Worm (Caenorhabditis elegans) whole organism, L3 larva: ENCODE measurements around the gene fbxb-98.

Experiments used
- aly-2 ChIP-seq: fragments of 150-350 bp; optimal IDR thresholded peaks from 2 replicates; lab custom pipeline; 2014; ENCODE audit warnings: missing biosample characterization, missing genetic modification characterization
- ama-1 ChIP-seq: fragments of 150-350 bp; optimal IDR thresholded peaks from 2 replicates; lab custom pipeline; 2018
- ceh-16 ChIP-seq: sonication (generic microtip); optimal IDR thresholded peaks from 2 replicates; lab custom pipeline; 2017; ENCODE audit warnings: missing biosample characterization, missing genetic modification characterization
- elt-2 ChIP-seq: sonication (generic microtip); optimal IDR thresholded peaks from 2 replicates; lab custom pipeline; 2016; ENCODE audit warnings: missing genetic modification reagents, mild to moderate bottlenecking, missing genetic modification characterization, missing compliant biosample characterization
- nhr-12 ChIP-seq: fragments of 150-350 bp; optimal IDR thresholded peaks from 2 replicates; lab custom pipeline; 2014; ENCODE audit warnings: missing biosample characterization, missing genetic modification characterization
- nhr-237 ChIP-seq: fragments of 150-350 bp; optimal IDR thresholded peaks from 2 replicates; lab custom pipeline; 2014; ENCODE audit warnings: missing biosample characterization, missing genetic modification characterization
- nhr-43 ChIP-seq: sonication (generic microtip); optimal IDR thresholded peaks from 2 replicates; lab custom pipeline; 2016; ENCODE audit warnings: mild to moderate bottlenecking, missing genetic modification characterization, missing compliant biosample characterization; ENCODE audit not compliant: poor library complexity, severe bottlenecking
- pha-4 ChIP-seq: fragments of 150-350 bp; optimal IDR thresholded peaks from 2 replicates; lab custom pipeline; 2014; ENCODE audit warnings: missing biosample characterization, missing genetic modification reagents, missing genetic modification characterization
- sea-2 ChIP-seq: fragments of 150-350 bp; sonication (generic microtip); optimal IDR thresholded peaks from 4 replicates; lab custom pipeline; 2014; ENCODE audit warnings: missing biosample characterization, missing genetic modification reagents, missing genetic modification characterization
- unc-62 ChIP-seq: fragments of 150-350 bp; sonication (generic microtip); optimal IDR thresholded peaks from 4 replicates; lab custom pipeline; 2014; ENCODE audit warnings: missing biosample characterization, missing genetic modification reagents, missing genetic modification characterization

ce11 chrII:1870875-1871592 is 8.6 kb downstream of the fbxb-98 start, which contains the start of gene math-10:
- TF ChIP-seq pha-4 (tag; lab: Kevin White, UChicago) (no peak), unc-62 (GFP tag; lab: Kevin White, UChicago) (no peak), sea-2 (no peak), nhr-237 (tag; lab: Kevin White, UChicago) (no peak), ama-1 (lab: Kevin White, UChicago) (no peak), ceh-16 (tag; lab: Kevin White, UChicago) (no peak), aly-2 (tag; lab: Kevin White, UChicago) (no peak), nhr-12 (no peak), elt-2 (tag; lab: Kevin White, UChicago) (peak; percentile 71), nhr-43 (tag; lab: Kevin White, UChicago) (no peak)
